Worm (Caenorhabditis elegans) whole organism, L3 larva: ENCODE results near the gene K02D10.3.

Source experiments
- R02D3.7 ChIP-seq: fragments of 150-350 bp; optimal IDR thresholded peaks from 2 replicates; lab custom pipeline; 2014; ENCODE audit warnings: missing biosample characterization, missing genetic modification characterization
- aly-2 ChIP-seq: fragments of 150-350 bp; optimal IDR thresholded peaks from 2 replicates; lab custom pipeline; 2014; ENCODE audit warnings: missing biosample characterization, missing genetic modification characterization
- ceh-16 ChIP-seq: sonication (generic microtip); optimal IDR thresholded peaks from 2 replicates; lab custom pipeline; 2017; ENCODE audit warnings: missing biosample characterization, missing genetic modification characterization
- ceh-82 ChIP-seq: fragments of 150-350 bp; optimal IDR thresholded peaks from 2 replicates; lab custom pipeline; 2014; ENCODE audit warnings: missing biosample characterization, missing genetic modification characterization
- ceh-9 ChIP-seq: sonication (generic microtip); optimal IDR thresholded peaks from 2 replicates; lab custom pipeline; 2018; ENCODE audit warnings: missing biosample characterization, missing genetic modification characterization
- daf-12 ChIP-seq: fragments of 150-350 bp; optimal IDR thresholded peaks from 2 replicates; lab custom pipeline; 2014; ENCODE audit warnings: missing biosample characterization, missing genetic modification reagents, missing genetic modification characterization
- egl-27 ChIP-seq: sonication (generic microtip); optimal IDR thresholded peaks from 4 replicates; lab custom pipeline; 2017; ENCODE audit warnings: missing biosample characterization, missing genetic modification reagents, missing genetic modification characterization
- elt-1 ChIP-seq: fragments of 150-350 bp; optimal IDR thresholded peaks from 2 replicates; lab custom pipeline; 2014; ENCODE audit warnings: missing biosample characterization, missing genetic modification characterization
- elt-2 ChIP-seq: sonication (generic microtip); optimal IDR thresholded peaks from 2 replicates; lab custom pipeline; 2016; ENCODE audit warnings: missing genetic modification reagents, mild to moderate bottlenecking, missing genetic modification characterization, missing compliant biosample characterization
- elt-3 ChIP-seq, 3 experiments: fragments of 150-350 bp in 1 of 3; sonication (generic microtip) in 2 of 3; optimal IDR thresholded peaks; 2 replicates in 2 of 3; 4 replicates in 1 of 3; lab custom pipeline; 2014 to 2017; ENCODE audit warnings: missing biosample characterization in 3 of 3, missing genetic modification characterization in 3 of 3
- eor-1 ChIP-seq, 2 experiments: fragments of 150-350 bp; optimal IDR thresholded peaks; 2 replicates each; lab custom pipeline; 2014 to 2018; ENCODE audit warnings: missing biosample characterization in 2 of 2, missing genetic modification characterization in 2 of 2
- fkh-10 ChIP-seq: sonication (generic microtip); optimal IDR thresholded peaks from 2 replicates; lab custom pipeline; 2017; ENCODE audit warnings: missing biosample characterization, missing genetic modification reagents, missing genetic modification characterization
- fkh-2 ChIP-seq: fragments of 150-350 bp; optimal IDR thresholded peaks from 2 replicates; lab custom pipeline; 2014; ENCODE audit warnings: missing biosample characterization, missing genetic modification reagents, missing genetic modification characterization
- fos-1 ChIP-seq: fragments of 150-350 bp; optimal IDR thresholded peaks from 2 replicates; lab custom pipeline; 2014; ENCODE audit warnings: missing biosample characterization, missing genetic modification characterization
- hmg-11 ChIP-seq: sonication (generic microtip); optimal IDR thresholded peaks from 2 replicates; lab custom pipeline; 2016; ENCODE audit warnings: missing genetic modification characterization, missing compliant biosample characterization
- jun-1 ChIP-seq: fragments of 150-350 bp; optimal IDR thresholded peaks from 2 replicates; lab custom pipeline; 2014; ENCODE audit warnings: missing biosample characterization, missing genetic modification reagents, missing genetic modification characterization
- lin-15B ChIP-seq: fragments of 150-350 bp; optimal IDR thresholded peaks from 2 replicates; lab custom pipeline; 2014; ENCODE audit warnings: missing biosample characterization, missing genetic modification characterization
- lin-39 ChIP-seq: fragments of 150-350 bp; optimal IDR thresholded peaks from 2 replicates; lab custom pipeline; 2018; ENCODE audit warnings: missing biosample characterization, missing genetic modification reagents, missing genetic modification characterization
- lsy-12 ChIP-seq: sonication (generic microtip); optimal IDR thresholded peaks from 2 replicates; lab custom pipeline; 2016; ENCODE audit warnings: mild to moderate bottlenecking, missing genetic modification characterization, missing compliant biosample characterization
- mdl-1 ChIP-seq: fragments of 150-350 bp; optimal IDR thresholded peaks from 2 replicates; lab custom pipeline; 2014; ENCODE audit warnings: missing biosample characterization, missing genetic modification characterization
- mml-1 ChIP-seq: fragments of 150-350 bp; sonication (generic microtip); optimal IDR thresholded peaks from 3 replicates; lab custom pipeline; 2014; ENCODE audit warnings: missing biosample characterization, missing genetic modification characterization
- nfya-1 ChIP-seq: sonication (generic microtip); optimal IDR thresholded peaks from 2 replicates; lab custom pipeline; 2017; ENCODE audit warnings: missing genetic modification characterization, mild to moderate bottlenecking, missing compliant biosample characterization, antibody characterized with exemption, moderate library complexity; ENCODE audit not compliant: insufficient read depth
- nhr-11 ChIP-seq: fragments of 150-350 bp; optimal IDR thresholded peaks from 2 replicates; lab custom pipeline; 2014; ENCODE audit warnings: missing biosample characterization, missing genetic modification characterization
- nhr-12 ChIP-seq: fragments of 150-350 bp; optimal IDR thresholded peaks from 2 replicates; lab custom pipeline; 2014; ENCODE audit warnings: missing biosample characterization, missing genetic modification characterization
- nhr-23 ChIP-seq: fragments of 150-350 bp; optimal IDR thresholded peaks from 2 replicates; lab custom pipeline; 2014; ENCODE audit warnings: missing biosample characterization, missing genetic modification reagents, missing genetic modification characterization
- nhr-237 ChIP-seq: fragments of 150-350 bp; optimal IDR thresholded peaks from 2 replicates; lab custom pipeline; 2014; ENCODE audit warnings: missing biosample characterization, missing genetic modification characterization
- nhr-25 ChIP-seq: sonication (generic microtip); optimal IDR thresholded peaks from 2 replicates; lab custom pipeline; 2017; ENCODE audit warnings: missing biosample characterization, missing genetic modification characterization
- nhr-43 ChIP-seq: sonication (generic microtip); optimal IDR thresholded peaks from 2 replicates; lab custom pipeline; 2016; ENCODE audit warnings: mild to moderate bottlenecking, missing genetic modification characterization, missing compliant biosample characterization; ENCODE audit not compliant: poor library complexity, severe bottlenecking
- nhr-77 ChIP-seq: fragments of 150-350 bp; optimal IDR thresholded peaks from 2 replicates; lab custom pipeline; 2014; ENCODE audit warnings: missing biosample characterization, missing genetic modification characterization
- pha-4 ChIP-seq: fragments of 150-350 bp; optimal IDR thresholded peaks from 2 replicates; lab custom pipeline; 2014; ENCODE audit warnings: missing biosample characterization, missing genetic modification reagents, missing genetic modification characterization
- pqm-1 ChIP-seq: fragments of 150-350 bp; optimal IDR thresholded peaks from 2 replicates; lab custom pipeline; 2017; ENCODE audit warnings: missing biosample characterization, missing genetic modification characterization, inconsistent platforms
- sea-2 ChIP-seq: fragments of 150-350 bp; sonication (generic microtip); optimal IDR thresholded peaks from 4 replicates; lab custom pipeline; 2014; ENCODE audit warnings: missing biosample characterization, missing genetic modification reagents, missing genetic modification characterization
- tbx-2 ChIP-seq: sonication (generic microtip); optimal IDR thresholded peaks from 2 replicates; lab custom pipeline; 2016; ENCODE audit warnings: mild to moderate bottlenecking, missing genetic modification characterization, missing compliant biosample characterization
- unc-39 ChIP-seq: sonication (generic microtip); optimal IDR thresholded peaks from 4 replicates; lab custom pipeline; 2017; ENCODE audit warnings: missing biosample characterization, missing genetic modification characterization
- unc-62 ChIP-seq: fragments of 150-350 bp; sonication (generic microtip); optimal IDR thresholded peaks from 4 replicates; lab custom pipeline; 2014; ENCODE audit warnings: missing biosample characterization, missing genetic modification reagents, missing genetic modification characterization
- ztf-4 ChIP-seq: fragments of 150-350 bp; optimal IDR thresholded peaks from 2 replicates; lab custom pipeline; 2014; ENCODE audit warnings: missing biosample characterization, missing genetic modification characterization

The K02D10.3 gene

DNA sequence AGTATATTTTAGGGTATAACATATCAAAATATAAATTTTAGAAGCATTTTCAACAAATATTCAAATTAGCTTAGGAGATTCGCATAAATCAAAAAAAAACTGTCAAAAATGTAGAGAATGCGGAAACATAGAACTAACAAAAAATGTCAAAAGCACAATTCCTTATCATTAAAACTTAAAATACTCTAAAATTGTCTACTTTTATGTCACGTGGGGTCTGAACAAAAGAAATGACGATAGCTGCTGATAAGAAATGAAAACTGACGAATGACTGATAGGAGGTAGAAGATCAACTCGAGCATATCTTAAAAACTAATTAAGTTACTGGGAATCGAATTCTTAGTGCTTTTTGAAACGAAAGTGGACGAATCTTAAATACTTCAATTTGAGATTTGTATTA, 38.1 kb downstream of the K02D10.3 start:
- TF ChIP-seq mml-1 (tag; lab: Kevin White, UChicago): no peak
- peak; percentile 93 for TF ChIP-seq elt-2 (tag; lab: Kevin White, UChicago)
- TF ChIP-seq hmg-11 (tag; lab: Kevin White, UChicago): no peak
- TF ChIP-seq ceh-9: no peak
- no peak for TF ChIP-seq eor-1 (tag; optimal IDR thresholded peaks at IDR 0.05; lab: Kevin White, UChicago)
- TF ChIP-seq nhr-11 (tag; lab: Kevin White, UChicago): no peak
- no peak for TF ChIP-seq fkh-10
- no peak for TF ChIP-seq ceh-82 (tag; lab: Kevin White, UChicago)
- TF ChIP-seq nhr-12: no peak
- no peak for TF ChIP-seq nhr-23 (tag; lab: Kevin White, UChicago)
- TF ChIP-seq unc-62: no peak
- no peak for TF ChIP-seq daf-12 (tag; lab: Kevin White, UChicago)
- TF ChIP-seq pqm-1 (tag; lab: Kevin White, UChicago): peak; percentile 65
- TF ChIP-seq aly-2 (tag; lab: Kevin White, UChicago): no peak
- TF ChIP-seq mdl-1 (tag; lab: Kevin White, UChicago): peak; percentile 50
- TF ChIP-seq lin-15B (tag; lab: Kevin White, UChicago): no peak
- TF ChIP-seq unc-39 (tag; lab: Kevin White, UChicago): no peak
- TF ChIP-seq lin-39 (tag; lab: Kevin White, UChicago): no peak
- no peak for TF ChIP-seq fkh-2 (tag; lab: Kevin White, UChicago)
- TF ChIP-seq pha-4 (tag; lab: Kevin White, UChicago): no peak
- no peak for TF ChIP-seq nhr-237
- no peak for TF ChIP-seq ztf-4 (tag; lab: Kevin White, UChicago)
- no peak for TF ChIP-seq elt-1 (tag; lab: Kevin White, UChicago)
- TF ChIP-seq nhr-77 (tag; lab: Kevin White, UChicago): no peak
- TF ChIP-seq fos-1 (tag; lab: Kevin White, UChicago): peak; percentile 4

DNA sequence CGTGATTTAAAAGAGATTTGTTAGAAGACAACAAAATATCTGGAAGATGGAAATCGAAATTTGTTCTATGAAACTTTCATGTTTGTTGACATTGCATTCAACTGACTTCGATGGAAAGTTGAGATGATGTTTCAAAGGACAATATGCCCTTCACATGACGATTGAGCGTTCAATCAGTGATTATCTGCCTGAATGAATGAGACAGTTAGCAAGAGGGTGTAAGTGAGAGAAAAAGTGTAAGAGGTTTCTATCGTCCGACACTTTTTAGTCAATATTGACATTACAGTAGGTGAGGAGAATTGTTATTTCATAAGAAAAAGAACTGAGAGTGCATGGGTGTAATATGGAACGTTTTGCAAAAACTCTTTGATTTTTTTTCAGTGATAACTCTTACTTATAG, 38.5 kb downstream of the K02D10.3 start:
- TF ChIP-seq ceh-82 (tag; lab: Kevin White, UChicago): no peak
- no peak for TF ChIP-seq lin-15B (tag; lab: Kevin White, UChicago)
- peak; percentile 100 for TF ChIP-seq pha-4 (tag; lab: Kevin White, UChicago)
- no peak for TF ChIP-seq tbx-2 (tag; lab: Kevin White, UChicago)
- TF ChIP-seq pqm-1 (tag; lab: Kevin White, UChicago): peak; percentile 66
- TF ChIP-seq egl-27: peak; percentile 9
- peak; percentile 33 for TF ChIP-seq jun-1 (tag; lab: Kevin White, UChicago)
- no peak for TF ChIP-seq aly-2 (tag; lab: Kevin White, UChicago)
- no peak for TF ChIP-seq unc-62
- no peak for TF ChIP-seq lsy-12 (tag; lab: Kevin White, UChicago)
- peak; percentile 15 for TF ChIP-seq nhr-25 (tag; lab: Kevin White, UChicago)

DNA sequence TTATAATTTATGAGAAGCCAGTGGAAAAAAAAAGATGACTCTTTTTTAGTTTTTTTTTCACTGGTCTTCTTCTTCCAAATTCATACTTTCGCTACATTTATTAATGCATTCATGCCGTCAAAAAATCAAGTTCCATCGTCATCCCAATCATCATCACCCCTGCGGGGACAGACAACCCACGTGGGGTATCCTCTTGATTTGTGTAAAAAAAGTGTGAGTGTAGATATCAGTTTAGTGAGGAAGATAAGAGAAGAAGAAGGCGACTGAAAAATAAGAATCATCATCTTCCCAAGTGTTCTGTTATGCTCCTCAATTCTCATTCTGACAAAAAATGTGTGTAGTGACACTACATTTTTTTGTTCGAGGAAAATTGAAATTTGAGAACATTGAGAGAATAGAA, 39.8 kb downstream of the K02D10.3 start:
- TF ChIP-seq nhr-25 (tag; lab: Kevin White, UChicago) (peak; percentile 35), nhr-12 (no peak), mdl-1 (tag; lab: Kevin White, UChicago) (no peak), nfya-1 (tag; lab: Kevin White, UChicago) (peak; percentile 42), aly-2 (tag; lab: Kevin White, UChicago) (no peak), lin-15B (tag; lab: Kevin White, UChicago) (no peak), nhr-43 (tag; lab: Kevin White, UChicago) (peak; percentile 0), elt-2 (tag; lab: Kevin White, UChicago) (peak; percentile 0)

DNA sequence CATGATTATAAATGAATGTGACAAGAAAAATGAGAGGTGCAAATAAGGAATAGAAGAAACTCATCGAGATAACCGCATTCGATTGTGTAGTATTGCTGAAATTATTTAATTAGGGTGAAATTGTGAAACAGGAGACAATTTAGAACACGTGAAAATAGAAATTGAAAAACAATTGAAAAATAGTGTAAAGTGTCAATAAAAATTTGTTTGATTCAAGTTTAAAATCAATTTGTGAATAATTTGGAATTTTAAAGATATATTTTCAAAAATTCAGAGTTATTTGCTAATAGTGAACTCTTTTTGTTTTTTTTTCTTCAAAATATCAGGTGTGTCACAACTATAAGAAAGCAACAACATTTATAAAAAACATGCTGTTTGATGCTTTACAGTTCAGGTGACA, 40.4 kb downstream of the K02D10.3 start, which contains the start of gene ZK370.4:
Gene ZK370.4 (minus strand): TSS at position 101 of the 400 bp plus-strand sequence.
- TF ChIP-seq sea-2 (GFP tag; lab: Kevin White, UChicago) (no peak), jun-1 (tag; lab: Kevin White, UChicago) (no peak), elt-1 (tag; lab: Kevin White, UChicago) (no peak), nhr-11 (tag; lab: Kevin White, UChicago) (no peak), mdl-1 (tag; lab: Kevin White, UChicago) (no peak), R02D3.7 (tag; lab: Kevin White, UChicago) (no peak), elt-3 (tag; optimal IDR thresholded peaks at IDR 0.05; lab: Kevin White, UChicago) (no peak), ceh-16 (tag; lab: Kevin White, UChicago) (no peak)
- TF ChIP-seq, all 47 proteins: peak for 0
